Worm (Caenorhabditis elegans) whole organism, L3 larva: Measurements from ENCODE around the gene C16C8.4.

ENCODE experiments used
- aly-2 ChIP-seq: fragments of 150-350 bp; optimal IDR thresholded peaks from 2 replicates; lab custom pipeline; 2014; ENCODE audit warnings: missing biosample characterization, missing genetic modification characterization
- ceh-16 ChIP-seq: sonication (generic microtip); optimal IDR thresholded peaks from 2 replicates; lab custom pipeline; 2017; ENCODE audit warnings: missing biosample characterization, missing genetic modification characterization
- ceh-28 ChIP-seq: fragments of 150-350 bp; optimal IDR thresholded peaks from 2 replicates; lab custom pipeline; 2014; ENCODE audit warnings: missing biosample characterization, missing genetic modification reagents, missing genetic modification characterization
- ceh-82 ChIP-seq: fragments of 150-350 bp; optimal IDR thresholded peaks from 2 replicates; lab custom pipeline; 2014; ENCODE audit warnings: missing biosample characterization, missing genetic modification characterization
- ceh-9 ChIP-seq: sonication (generic microtip); optimal IDR thresholded peaks from 2 replicates; lab custom pipeline; 2018; ENCODE audit warnings: missing biosample characterization, missing genetic modification characterization
- egl-27 ChIP-seq: sonication (generic microtip); optimal IDR thresholded peaks from 4 replicates; lab custom pipeline; 2017; ENCODE audit warnings: missing biosample characterization, missing genetic modification reagents, missing genetic modification characterization
- egl-5 ChIP-seq: fragments of 150-350 bp; optimal IDR thresholded peaks from 2 replicates; lab custom pipeline; 2017; ENCODE audit warnings: missing biosample characterization, missing genetic modification reagents, missing genetic modification characterization, inconsistent platforms
- elt-1 ChIP-seq: fragments of 150-350 bp; optimal IDR thresholded peaks from 2 replicates; lab custom pipeline; 2014; ENCODE audit warnings: missing biosample characterization, missing genetic modification characterization
- elt-2 ChIP-seq: sonication (generic microtip); optimal IDR thresholded peaks from 2 replicates; lab custom pipeline; 2016; ENCODE audit warnings: missing genetic modification reagents, mild to moderate bottlenecking, missing genetic modification characterization, missing compliant biosample characterization
- elt-3 ChIP-seq, 3 experiments: fragments of 150-350 bp in 1 of 3; sonication (generic microtip) in 2 of 3; optimal IDR thresholded peaks; 2 replicates in 2 of 3; 4 replicates in 1 of 3; lab custom pipeline; 2014 to 2017; ENCODE audit warnings: missing biosample characterization in 3 of 3, missing genetic modification characterization in 3 of 3
- fkh-10 ChIP-seq: sonication (generic microtip); optimal IDR thresholded peaks from 2 replicates; lab custom pipeline; 2017; ENCODE audit warnings: missing biosample characterization, missing genetic modification reagents, missing genetic modification characterization
- fkh-2 ChIP-seq: fragments of 150-350 bp; optimal IDR thresholded peaks from 2 replicates; lab custom pipeline; 2014; ENCODE audit warnings: missing biosample characterization, missing genetic modification reagents, missing genetic modification characterization
- fos-1 ChIP-seq: fragments of 150-350 bp; optimal IDR thresholded peaks from 2 replicates; lab custom pipeline; 2014; ENCODE audit warnings: missing biosample characterization, missing genetic modification characterization
- hmg-11 ChIP-seq: sonication (generic microtip); optimal IDR thresholded peaks from 2 replicates; lab custom pipeline; 2016; ENCODE audit warnings: missing genetic modification characterization, missing compliant biosample characterization
- jun-1 ChIP-seq: fragments of 150-350 bp; optimal IDR thresholded peaks from 2 replicates; lab custom pipeline; 2014; ENCODE audit warnings: missing biosample characterization, missing genetic modification reagents, missing genetic modification characterization
- lin-15B ChIP-seq: fragments of 150-350 bp; optimal IDR thresholded peaks from 2 replicates; lab custom pipeline; 2014; ENCODE audit warnings: missing biosample characterization, missing genetic modification characterization
- lin-39 ChIP-seq: fragments of 150-350 bp; optimal IDR thresholded peaks from 2 replicates; lab custom pipeline; 2018; ENCODE audit warnings: missing biosample characterization, missing genetic modification reagents, missing genetic modification characterization
- lsy-12 ChIP-seq: sonication (generic microtip); optimal IDR thresholded peaks from 2 replicates; lab custom pipeline; 2016; ENCODE audit warnings: mild to moderate bottlenecking, missing genetic modification characterization, missing compliant biosample characterization
- mdl-1 ChIP-seq: fragments of 150-350 bp; optimal IDR thresholded peaks from 2 replicates; lab custom pipeline; 2014; ENCODE audit warnings: missing biosample characterization, missing genetic modification characterization
- nfya-1 ChIP-seq: sonication (generic microtip); optimal IDR thresholded peaks from 2 replicates; lab custom pipeline; 2017; ENCODE audit warnings: missing genetic modification characterization, mild to moderate bottlenecking, missing compliant biosample characterization, antibody characterized with exemption, moderate library complexity; ENCODE audit not compliant: insufficient read depth
- nhr-11 ChIP-seq: fragments of 150-350 bp; optimal IDR thresholded peaks from 2 replicates; lab custom pipeline; 2014; ENCODE audit warnings: missing biosample characterization, missing genetic modification characterization
- nhr-12 ChIP-seq: fragments of 150-350 bp; optimal IDR thresholded peaks from 2 replicates; lab custom pipeline; 2014; ENCODE audit warnings: missing biosample characterization, missing genetic modification characterization
- nhr-237 ChIP-seq: fragments of 150-350 bp; optimal IDR thresholded peaks from 2 replicates; lab custom pipeline; 2014; ENCODE audit warnings: missing biosample characterization, missing genetic modification characterization
- nhr-25 ChIP-seq: sonication (generic microtip); optimal IDR thresholded peaks from 2 replicates; lab custom pipeline; 2017; ENCODE audit warnings: missing biosample characterization, missing genetic modification characterization
- nhr-43 ChIP-seq: sonication (generic microtip); optimal IDR thresholded peaks from 2 replicates; lab custom pipeline; 2016; ENCODE audit warnings: mild to moderate bottlenecking, missing genetic modification characterization, missing compliant biosample characterization; ENCODE audit not compliant: poor library complexity, severe bottlenecking
- nhr-76 ChIP-seq: fragments of 150-350 bp; sonication (generic microtip); optimal IDR thresholded peaks from 5 replicates; lab custom pipeline; 2014; ENCODE audit warnings: missing biosample characterization, missing genetic modification characterization
- pha-4 ChIP-seq: fragments of 150-350 bp; optimal IDR thresholded peaks from 2 replicates; lab custom pipeline; 2014; ENCODE audit warnings: missing biosample characterization, missing genetic modification reagents, missing genetic modification characterization
- pqm-1 ChIP-seq: fragments of 150-350 bp; optimal IDR thresholded peaks from 2 replicates; lab custom pipeline; 2017; ENCODE audit warnings: missing biosample characterization, missing genetic modification characterization, inconsistent platforms
- sea-2 ChIP-seq: fragments of 150-350 bp; sonication (generic microtip); optimal IDR thresholded peaks from 4 replicates; lab custom pipeline; 2014; ENCODE audit warnings: missing biosample characterization, missing genetic modification reagents, missing genetic modification characterization
- skn-1 ChIP-seq: fragments of 150-350 bp; optimal IDR thresholded peaks from 2 replicates; lab custom pipeline; 2014; ENCODE audit warnings: missing biosample characterization, missing genetic modification characterization
- snpc-4 ChIP-seq: fragments of 150-350 bp; optimal IDR thresholded peaks from 2 replicates; lab custom pipeline; 2014; ENCODE audit warnings: missing biosample characterization, missing genetic modification characterization
- unc-62 ChIP-seq: fragments of 150-350 bp; sonication (generic microtip); optimal IDR thresholded peaks from 4 replicates; lab custom pipeline; 2014; ENCODE audit warnings: missing biosample characterization, missing genetic modification reagents, missing genetic modification characterization
- zag-1 ChIP-seq: fragments of 150-350 bp; optimal IDR thresholded peaks from 2 replicates; lab custom pipeline; 2014; ENCODE audit warnings: missing biosample characterization, missing genetic modification characterization
- ztf-11 ChIP-seq: fragments of 150-350 bp; optimal IDR thresholded peaks from 2 replicates; lab custom pipeline; 2014; ENCODE audit warnings: missing biosample characterization, missing genetic modification characterization
- ztf-4 ChIP-seq: fragments of 150-350 bp; optimal IDR thresholded peaks from 2 replicates; lab custom pipeline; 2014; ENCODE audit warnings: missing biosample characterization, missing genetic modification characterization

C16C8.4 gene

ce11 chrII:3429400-3429799 lies 14.8 kb downstream of the C16C8.4 start, which contains the start of gene C16C8.18:
Gene C16C8.18, plus strand, starts transcription at chrII:3429700.
- TF ChIP-seq skn-1 (no peak), nhr-43 (no peak), zag-1 (tag; lab: Kevin White, UChicago) (no peak), unc-62 (GFP tag; lab: Kevin White, UChicago) (no peak), egl-27 (tag; lab: Kevin White, UChicago) (no peak), ceh-28 (tag; lab: Kevin White, UChicago) (no peak), elt-1 (tag; lab: Kevin White, UChicago) (no peak), pha-4 (tag; lab: Kevin White, UChicago) (no peak)

ce11 chrII:3428158-3428704 lies 15.9 kb downstream of the C16C8.4 start:
- peak; percentile 19 for TF ChIP-seq snpc-4 (tag; lab: Kevin White, UChicago)
- peak; percentile 66 for TF ChIP-seq hmg-11 (tag; lab: Kevin White, UChicago)
- TF ChIP-seq lin-39 (tag; lab: Kevin White, UChicago), result peak; percentile 72
- TF ChIP-seq nhr-76 (tag; lab: Kevin White, UChicago), result no peak
- no peak for TF ChIP-seq mdl-1 (tag; lab: Kevin White, UChicago)
- TF ChIP-seq fkh-2 (tag; lab: Kevin White, UChicago), result no peak
- TF ChIP-seq elt-3 (tag; optimal IDR thresholded peaks at IDR 0.05; lab: Kevin White, UChicago), result no peak
- TF ChIP-seq egl-27 (tag; lab: Kevin White, UChicago), result no peak
- no peak for TF ChIP-seq aly-2
- no peak for TF ChIP-seq elt-2 (tag; lab: Kevin White, UChicago)
- TF ChIP-seq skn-1, result no peak
- TF ChIP-seq nhr-43, result no peak
- peak; percentile 60 for TF ChIP-seq nfya-1 (tag; lab: Kevin White, UChicago)
- TF ChIP-seq ceh-82 (tag; lab: Kevin White, UChicago), result no peak
- peak; percentile 20 for TF ChIP-seq sea-2 (GFP tag; lab: Kevin White, UChicago)
- TF ChIP-seq nhr-12, result no peak
- TF ChIP-seq nhr-25, result no peak
- no peak for TF ChIP-seq lsy-12 (tag; lab: Kevin White, UChicago)
- TF ChIP-seq unc-62 (GFP tag; lab: Kevin White, UChicago), result no peak
- TF ChIP-seq egl-5 (tag; lab: Kevin White, UChicago), result no peak
- TF ChIP-seq fkh-10, result peak; percentile 3
- TF ChIP-seq, all 47 proteins: peak for 6

- no peak for TF ChIP-seq ztf-11 (tag; lab: Kevin White, UChicago)
- TF ChIP-seq nfya-1 (tag; lab: Kevin White, UChicago), result no peak
- TF ChIP-seq nhr-237 (tag; lab: Kevin White, UChicago), result no peak
Measured at ce11 chrII:3425433-3425832, 18.7 kb downstream of the C16C8.4 start, which contains the start of gene nep-11. Gene nep-11, minus strand, starts transcription at chrII:3425533.

ce11 chrII:3422938-3423337 lies 21.2 kb downstream of the C16C8.4 start:
- TF ChIP-seq fos-1 (tag; lab: Kevin White, UChicago) (no peak), ztf-11 (tag; lab: Kevin White, UChicago) (no peak), lin-39 (tag; lab: Kevin White, UChicago) (no peak), fkh-2 (tag; lab: Kevin White, UChicago) (no peak), ceh-9 (tag; lab: Kevin White, UChicago) (no peak), nhr-43 (no peak), fkh-10 (no peak), pha-4 (tag; lab: Kevin White, UChicago) (no peak), nhr-11 (tag; lab: Kevin White, UChicago) (no peak), lin-15B (no peak), ztf-4 (tag; lab: Kevin White, UChicago) (no peak), ceh-16 (tag; lab: Kevin White, UChicago) (no peak), pqm-1 (tag; lab: Kevin White, UChicago) (no peak), jun-1 (tag; lab: Kevin White, UChicago) (no peak), nhr-12 (no peak), lsy-12 (tag; lab: Kevin White, UChicago) (no peak)
